Worm (Caenorhabditis elegans) whole organism, midembryonic: ENCODE data around the gene lect-2.

Source experiments
- T22C8.4 ChIP-seq: fragments of 200-800 bp; sonication (Bioruptor generic); IDR thresholded peaks from 2 replicates; pipeline ENCODE4 v1.3.6; 2022; ENCODE audit warnings: missing genetic modification characterization, missing compliant biosample characterization
- cog-1 ChIP-seq: sonication (generic microtip); optimal IDR thresholded peaks from 2 replicates; lab custom pipeline; 2016; ENCODE audit warnings: missing genetic modification characterization, missing compliant biosample characterization
- flt-1 ChIP-seq: fragments of 200-800 bp; sonication (Bioruptor generic); IDR thresholded peaks from 2 replicates; pipeline ENCODE4 v1.3.6; 2022; ENCODE audit warnings: missing genetic modification characterization, missing compliant biosample characterization
- klf-2 ChIP-seq: fragments of 200-800 bp; sonication (Bioruptor generic); conservative IDR thresholded peaks from 2 replicates; pipeline ENCODE4 v1.3.6; 2022; ENCODE audit warnings: missing genetic modification reagents, missing genetic modification characterization, missing compliant biosample characterization
- med-1 ChIP-seq: sonication (generic microtip); optimal IDR thresholded peaks from 2 replicates; lab custom pipeline; 2017; ENCODE audit warnings: missing genetic modification characterization, mild to moderate bottlenecking, missing compliant biosample characterization, antibody characterized with exemption, missing genetic modification reagents; ENCODE audit not compliant: insufficient read depth
- ref-1 ChIP-seq: fragments of 200-800 bp; sonication (Bioruptor generic); conservative IDR thresholded peaks from 2 replicates; pipeline ENCODE4 v1.3.6; 2022; ENCODE audit warnings: missing genetic modification reagents, missing genetic modification characterization, missing compliant biosample characterization
- tab-1 ChIP-seq: fragments of 200-800 bp; sonication (Bioruptor generic); IDR thresholded peaks from 2 replicates; pipeline ENCODE4 v1.3.6; 2022; ENCODE audit warnings: missing genetic modification characterization, missing compliant biosample characterization
- ztf-23 ChIP-seq: fragments of 200-800 bp; sonication (Bioruptor generic); IDR thresholded peaks from 2 replicates; pipeline ENCODE4 v1.3.6; 2022; ENCODE audit warnings: missing genetic modification reagents, missing genetic modification characterization, missing compliant biosample characterization
- ztf-29 ChIP-seq: fragments of 200-800 bp; sonication (Bioruptor generic); IDR thresholded peaks from 2 replicates; pipeline ENCODE4 v1.3.6; 2022; ENCODE audit warnings: missing genetic modification reagents, missing genetic modification characterization, missing compliant biosample characterization

The lect-2 gene

ce11 chrII:5790313-5790773, at the start of gene lect-2:
Gene lect-2, plus strand, starts transcription at chrII:5790723.
- TF ChIP-seq ztf-23 = no peak
- no peak for TF ChIP-seq cog-1 (tag; lab: Kevin White, UChicago)
- no peak for TF ChIP-seq med-1 (GFP tag; lab: Kevin White, UChicago)
- no peak for TF ChIP-seq ref-1 (GFP tag; lab: Robert Waterston, UW)
- no peak for TF ChIP-seq flt-1 (GFP tag; lab: Robert Waterston, UW)
- TF ChIP-seq klf-2 (GFP tag; lab: Robert Waterston, UW) = no peak

DNA sequence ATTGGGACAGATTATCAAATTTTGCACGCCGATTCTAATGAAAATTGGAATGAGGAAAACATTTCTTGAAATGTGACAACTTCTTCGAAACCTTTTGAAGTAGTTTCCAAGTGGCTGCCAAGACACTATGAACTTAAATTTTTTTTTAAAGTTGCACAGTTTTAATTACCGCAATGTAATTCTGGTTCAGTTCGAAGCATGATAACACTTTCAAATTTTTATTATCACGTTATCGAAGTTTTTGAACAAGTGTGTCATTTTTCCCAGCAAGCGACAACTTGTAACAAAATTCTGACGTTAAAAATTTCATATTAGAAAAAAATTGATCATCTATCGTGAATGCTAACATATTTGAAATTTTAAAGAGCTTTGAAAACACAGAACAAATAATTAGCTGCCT, 47.8 kb upstream of the lect-2 start:
- TF ChIP-seq ref-1 (GFP tag; lab: Robert Waterston, UW) (no peak), tab-1 (GFP tag; lab: Robert Waterston, UW) (no peak), klf-2 (GFP tag; lab: Robert Waterston, UW) (no peak), ztf-23 (no peak), cog-1 (tag; lab: Kevin White, UChicago) (no peak), med-1 (GFP tag; lab: Kevin White, UChicago) (no peak), T22C8.4 (GFP tag; lab: Robert Waterston, UW) (no peak), ztf-29 (GFP tag; lab: Robert Waterston, UW) (no peak), flt-1 (GFP tag; lab: Robert Waterston, UW) (no peak)

DNA sequence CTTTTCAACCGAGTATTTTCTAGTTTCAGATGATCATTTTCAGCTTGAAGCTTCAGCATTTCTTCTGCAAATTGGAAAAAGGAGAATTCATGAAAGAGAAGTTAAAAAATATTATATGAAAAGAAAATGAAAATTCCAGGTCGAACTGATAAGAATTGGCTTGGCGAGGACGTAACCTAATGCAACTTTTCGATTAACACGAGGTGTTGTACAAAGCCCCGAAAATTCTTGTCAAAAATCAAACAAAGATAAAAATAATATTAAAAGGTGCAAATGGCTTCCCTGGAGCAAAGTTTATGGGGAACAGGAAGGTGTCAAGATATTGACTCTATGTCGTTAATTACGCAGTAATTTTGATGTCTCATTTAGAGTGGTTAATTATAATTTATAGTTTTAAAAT, 46.2 kb upstream of the lect-2 start:
- TF ChIP-seq med-1 (GFP tag; lab: Kevin White, UChicago) = no peak
- TF ChIP-seq ref-1 (GFP tag; lab: Robert Waterston, UW) = no peak
- TF ChIP-seq flt-1 (GFP tag; lab: Robert Waterston, UW) = no peak
- TF ChIP-seq ztf-23 = no peak
- no peak for TF ChIP-seq cog-1 (tag; lab: Kevin White, UChicago)
- TF ChIP-seq T22C8.4 (GFP tag; lab: Robert Waterston, UW) = no peak
- TF ChIP-seq tab-1 (GFP tag; lab: Robert Waterston, UW) = no peak
- TF ChIP-seq klf-2 (GFP tag; lab: Robert Waterston, UW) = no peak
- TF ChIP-seq ztf-29 (GFP tag; lab: Robert Waterston, UW) = no peak

- TF ChIP-seq T22C8.4 (GFP tag; lab: Robert Waterston, UW) (no peak), ref-1 (GFP tag; lab: Robert Waterston, UW) (no peak), klf-2 (GFP tag; lab: Robert Waterston, UW) (no peak), med-1 (GFP tag; lab: Kevin White, UChicago) (no peak), cog-1 (tag; lab: Kevin White, UChicago) (no peak), ztf-23 (no peak), flt-1 (GFP tag; lab: Robert Waterston, UW) (no peak), ztf-29 (GFP tag; lab: Robert Waterston, UW) (no peak), tab-1 (GFP tag; lab: Robert Waterston, UW) (no peak)
These were observed 45.4 kb upstream of the lect-2 start, which contains the start of gene F10C1.9 for ce11 chrII:5745088-5745487. Gene F10C1.9, minus strand, starts transcription at chrII:5745284.

- no peak for TF ChIP-seq T22C8.4 (GFP tag; lab: Robert Waterston, UW)
- TF ChIP-seq klf-2 (GFP tag; lab: Robert Waterston, UW) = no peak
- no peak for TF ChIP-seq tab-1 (GFP tag; lab: Robert Waterston, UW)
These were observed 43.2 kb upstream of the lect-2 start for ce11 chrII:5747312-5747711.

DNA sequence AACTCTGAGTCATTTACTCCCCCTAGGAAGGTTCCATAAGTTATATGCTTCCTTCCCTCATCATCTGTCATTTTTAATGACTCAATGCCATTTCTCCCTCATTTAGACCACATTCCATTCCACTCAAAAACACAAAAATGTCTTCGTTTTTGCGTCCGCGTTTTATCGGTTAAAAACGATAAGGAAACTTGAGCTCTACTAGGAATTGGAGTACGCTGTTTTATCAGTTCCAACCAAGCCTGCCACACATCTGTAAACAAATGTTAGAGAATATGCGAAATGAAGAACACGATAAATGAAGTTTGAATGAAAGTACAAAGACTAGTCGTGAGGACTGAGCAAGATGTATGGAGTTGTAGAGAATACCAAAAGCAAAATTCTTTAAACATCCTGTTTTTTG, 42.1 kb upstream of the lect-2 start:
- no peak for TF ChIP-seq tab-1 (GFP tag; lab: Robert Waterston, UW)
- TF ChIP-seq ztf-23 = no peak
- no peak for TF ChIP-seq T22C8.4 (GFP tag; lab: Robert Waterston, UW)
- no peak for TF ChIP-seq klf-2 (GFP tag; lab: Robert Waterston, UW)
- TF ChIP-seq ztf-29 (GFP tag; lab: Robert Waterston, UW) = no peak
- no peak for TF ChIP-seq cog-1 (tag; lab: Kevin White, UChicago)
- no peak for TF ChIP-seq flt-1 (GFP tag; lab: Robert Waterston, UW)
- TF ChIP-seq med-1 (GFP tag; lab: Kevin White, UChicago) = no peak

DNA sequence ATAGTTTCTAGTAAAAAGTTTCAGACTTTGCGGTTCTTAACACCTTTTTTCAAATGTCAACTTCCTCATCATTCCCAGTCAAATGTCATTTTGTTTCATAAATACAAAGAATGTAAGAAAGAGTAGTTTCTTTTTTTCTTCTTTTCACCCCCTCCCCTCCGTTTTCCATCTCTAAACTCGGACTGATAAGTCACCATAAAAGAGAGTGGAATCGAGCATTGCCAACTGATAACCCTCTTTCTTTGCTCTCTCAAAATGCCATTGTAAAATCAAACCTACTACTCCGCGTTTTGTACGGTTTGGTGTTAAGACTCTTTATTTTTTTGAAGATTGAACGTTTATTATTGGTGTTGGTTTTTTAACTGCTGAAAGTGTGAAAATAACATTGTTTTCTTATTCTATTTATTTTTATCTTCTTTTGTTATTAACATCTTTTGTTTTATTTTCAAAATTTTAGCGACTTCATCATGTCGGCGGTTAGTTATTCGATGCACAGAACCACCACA, 40.7 kb upstream of the lect-2 start, which contains the start of gene ifb-2:
Gene ifb-2 (plus strand): TSS at position 456 of the 506 bp plus-strand sequence.
- no peak for TF ChIP-seq ztf-23
- no peak for TF ChIP-seq cog-1 (tag; lab: Kevin White, UChicago)
- no peak for TF ChIP-seq ztf-29 (GFP tag; lab: Robert Waterston, UW)
- no peak for TF ChIP-seq ref-1 (GFP tag; lab: Robert Waterston, UW)
- TF ChIP-seq med-1 (GFP tag; lab: Kevin White, UChicago) = no peak
- TF ChIP-seq T22C8.4 (GFP tag; lab: Robert Waterston, UW) = no peak

DNA sequence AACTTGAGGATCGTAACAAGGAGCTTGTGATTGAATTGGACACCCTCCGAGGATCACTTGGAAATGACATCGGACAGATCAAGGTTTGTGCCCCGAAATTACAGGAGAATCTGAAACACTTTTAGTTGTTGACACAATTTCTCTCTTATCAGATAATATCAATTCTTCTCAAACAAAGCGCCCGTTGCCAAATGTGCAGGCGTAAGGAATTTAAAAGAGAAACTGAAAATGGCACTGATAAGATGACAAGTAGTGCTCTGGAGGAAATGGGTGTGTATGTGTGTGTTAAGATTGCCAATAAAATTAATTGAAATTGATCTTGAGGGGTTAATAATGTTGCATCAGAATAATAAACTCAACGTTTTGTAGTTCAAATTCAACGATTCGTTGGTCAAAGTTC, 39.2 kb upstream of the lect-2 start:
- TF ChIP-seq flt-1 (GFP tag; lab: Robert Waterston, UW) = no peak
- TF ChIP-seq T22C8.4 (GFP tag; lab: Robert Waterston, UW) = no peak
- TF ChIP-seq klf-2 (GFP tag; lab: Robert Waterston, UW) = no peak
- no peak for TF ChIP-seq med-1 (GFP tag; lab: Kevin White, UChicago)
- no peak for TF ChIP-seq ref-1 (GFP tag; lab: Robert Waterston, UW)
- TF ChIP-seq ztf-23 = no peak
- TF ChIP-seq tab-1 (GFP tag; lab: Robert Waterston, UW) = no peak
- no peak for TF ChIP-seq cog-1 (tag; lab: Kevin White, UChicago)
- TF ChIP-seq ztf-29 (GFP tag; lab: Robert Waterston, UW) = no peak

DNA sequence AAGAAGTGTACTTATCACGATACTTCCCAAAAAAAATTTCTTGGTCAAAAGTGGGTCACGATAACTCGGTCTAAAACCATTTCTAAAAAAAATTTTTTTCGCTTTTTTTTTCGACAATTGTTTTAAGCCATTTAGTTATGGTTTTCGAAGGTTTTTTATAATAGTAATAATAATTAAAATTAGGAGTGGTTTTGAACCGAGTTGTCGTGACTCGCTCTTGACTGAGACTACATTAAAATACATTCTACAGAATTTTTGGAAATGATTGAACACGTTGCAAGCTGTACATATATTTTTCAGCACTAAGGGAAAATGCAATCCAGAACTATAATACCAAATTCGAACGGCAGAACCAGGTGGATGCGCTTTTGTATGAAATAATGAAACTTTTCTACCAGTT, 36.4 kb upstream of the lect-2 start, which contains the start of gene F10C1.8:
Gene F10C1.8 (plus strand): TSS at position 301 of the 400 bp plus-strand sequence.
- TF ChIP-seq cog-1 (tag; lab: Kevin White, UChicago) (no peak), klf-2 (GFP tag; lab: Robert Waterston, UW) (no peak), ref-1 (GFP tag; lab: Robert Waterston, UW) (no peak), flt-1 (GFP tag; lab: Robert Waterston, UW) (no peak), ztf-23 (no peak), med-1 (GFP tag; lab: Kevin White, UChicago) (no peak), T22C8.4 (GFP tag; lab: Robert Waterston, UW) (no peak), ztf-29 (GFP tag; lab: Robert Waterston, UW) (no peak), tab-1 (GFP tag; lab: Robert Waterston, UW) (no peak)
